Worm (Caenorhabditis elegans) whole organism, late embryonic: ENCODE results near the gene C01G5.9.

Experiments used
- che-1 ChIP-seq: sonication (generic microtip); optimal IDR thresholded peaks from 2 replicates; lab custom pipeline; 2016; ENCODE audit warnings: mild to moderate bottlenecking, missing genetic modification characterization, missing compliant biosample characterization
- fkh-10 ChIP-seq: fragments of 150-350 bp; optimal IDR thresholded peaks from 2 replicates; lab custom pipeline; 2014; ENCODE audit warnings: missing biosample characterization, missing genetic modification reagents, missing genetic modification characterization
- rnt-1 ChIP-seq: sonication (generic microtip); optimal IDR thresholded peaks from 2 replicates; lab custom pipeline; 2016; ENCODE audit warnings: missing genetic modification characterization, missing compliant biosample characterization
- tbx-7 ChIP-seq: sonication (generic microtip); optimal IDR thresholded peaks from 2 replicates; lab custom pipeline; 2016; ENCODE audit warnings: missing genotype, missing genetic modification characterization, missing compliant biosample characterization

DNA sequence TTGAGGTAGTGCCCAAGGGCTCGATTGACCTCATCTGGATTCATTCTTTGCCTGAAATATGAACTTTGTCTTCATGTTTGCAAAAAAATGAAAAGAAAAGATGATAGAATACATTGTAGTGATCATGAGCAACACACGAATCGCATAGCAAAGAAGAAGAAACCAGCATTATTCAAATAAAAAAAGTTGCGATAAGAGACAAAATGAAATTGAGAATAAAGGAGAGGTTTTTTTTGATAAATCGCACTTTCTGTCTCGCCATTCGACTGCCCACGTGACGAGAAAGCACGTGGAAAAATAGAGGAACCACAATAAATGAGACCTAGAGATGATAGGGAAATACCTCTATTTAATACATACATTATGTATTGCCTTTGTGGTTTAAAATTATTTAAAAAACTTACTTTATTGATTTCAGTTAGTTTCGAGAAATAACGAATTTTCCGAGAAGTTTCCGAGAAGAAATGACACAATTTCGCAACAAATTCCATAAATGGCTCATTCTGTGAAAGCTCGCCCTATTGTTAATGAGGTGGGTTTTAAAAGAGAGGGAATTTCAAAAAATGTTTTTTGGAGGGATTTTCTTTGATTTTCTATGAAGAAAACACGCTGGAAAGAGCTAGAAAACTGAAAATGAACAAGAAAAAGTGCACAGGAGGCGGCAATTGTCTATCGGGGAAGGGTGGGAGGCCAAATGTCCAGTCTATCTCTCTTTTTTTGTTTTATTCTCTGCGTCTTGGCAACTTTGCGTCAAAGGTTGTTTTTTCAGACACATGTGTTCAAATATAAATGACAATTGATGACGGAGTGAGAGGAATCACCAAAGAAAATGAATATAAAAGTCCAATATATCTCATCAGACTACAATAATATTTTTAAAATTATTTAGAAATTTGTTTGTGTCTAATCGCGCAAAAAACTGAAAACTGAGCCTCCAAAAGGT is 36.0 kb downstream of the C01G5.9 start, which contains the start of gene paqr-1:
- TF ChIP-seq che-1 (no peak), rnt-1 (no peak), tbx-7 (tag; lab: Kevin White, UChicago) (no peak), fkh-10 (GFP tag; lab: Kevin White, UChicago) (no peak)
